Worm (Caenorhabditis elegans): ENCODE measurements around the gene C06A1.6.

DNA sequence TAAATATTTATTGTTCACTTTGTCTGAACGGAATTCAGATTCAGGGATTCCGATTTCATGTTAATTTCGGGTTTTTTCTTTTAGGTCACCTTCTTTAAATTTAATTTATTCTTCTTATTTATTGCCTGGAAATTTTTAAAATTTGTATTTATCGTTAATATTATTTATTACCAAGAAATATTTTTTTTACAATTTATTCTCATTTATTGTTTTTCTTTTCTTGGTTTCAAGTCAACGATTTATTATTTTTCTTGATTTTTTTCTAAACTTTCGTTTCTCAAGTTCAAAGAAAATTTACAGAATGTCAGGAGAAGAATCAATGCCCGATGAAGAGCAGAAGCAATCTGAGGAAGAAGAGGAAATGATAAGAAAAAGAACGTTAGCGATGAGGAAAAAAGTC, 23.3 kb upstream of the C06A1.6 start, which contains the start of gene crn-3:
- TF ChIP-seq dao-5 (tag; optimal IDR thresholded peaks at IDR 0.05) (no peak), him-1 (tag; optimal IDR thresholded peaks at IDR 0.05) (no peak), W03F9.2 (tag; optimal IDR thresholded peaks at IDR 0.05) (no peak)
